Worm (Caenorhabditis elegans) whole organism, L4 larva: ENCODE results near the gene dph-1.
A peak's percentile ranks its signal among the peaks of the same experiment; 100 is the strongest.

Experiments used
- R02D3.7 ChIP-seq: fragments of 150-350 bp; sonication (generic microtip); optimal IDR thresholded peaks from 3 replicates; lab custom pipeline; 2014; ENCODE audit warnings: missing biosample characterization, missing genetic modification characterization
- Y105C5A.15 ChIP-seq: fragments of 200-800 bp; sonication (Bioruptor generic); IDR thresholded peaks from 2 replicates; pipeline ENCODE4 v1.3.6; 2022; ENCODE audit warnings: missing genetic modification characterization, missing compliant biosample characterization
- Y75B8A.6 ChIP-seq: fragments of 200-800 bp; sonication (Bioruptor generic); IDR thresholded peaks from 2 replicates; pipeline ENCODE4 v1.3.6; 2022; ENCODE audit warnings: missing genetic modification reagents, missing genetic modification characterization, missing compliant biosample characterization
- ZK337.2 ChIP-seq: fragments of 200-800 bp; sonication (Bioruptor generic); IDR thresholded peaks from 2 replicates; pipeline ENCODE4 v1.3.6; 2022; ENCODE audit warnings: missing genetic modification reagents, missing genetic modification characterization, missing compliant biosample characterization
- arid-1 ChIP-seq: fragments of 200-800 bp; sonication (Bioruptor generic); conservative IDR thresholded peaks from 2 replicates; pipeline ENCODE4 v1.3.6; 2022; ENCODE audit warnings: missing genetic modification reagents, missing genetic modification characterization, missing compliant biosample characterization
- ceh-20 ChIP-seq: fragments of 200-800 bp; sonication (Bioruptor generic); IDR thresholded peaks from 2 replicates; pipeline ENCODE4 v1.3.6; 2022; ENCODE audit warnings: missing genetic modification reagents, missing genetic modification characterization, missing compliant biosample characterization
- ceh-44 ChIP-seq: fragments of 200-800 bp; sonication (Bioruptor generic); IDR thresholded peaks from 2 replicates; pipeline ENCODE4 v1.3.6; 2022; ENCODE audit warnings: missing genetic modification reagents, missing genetic modification characterization, missing compliant biosample characterization
- ces-1 ChIP-seq: fragments of 150-350 bp; sonication (generic microtip); optimal IDR thresholded peaks from 4 replicates; lab custom pipeline; 2014; ENCODE audit warnings: missing biosample characterization, missing genetic modification reagents, missing genetic modification characterization
- cey-2 ChIP-seq: sonication (generic microtip); optimal IDR thresholded peaks from 3 replicates; lab custom pipeline; 2017; ENCODE audit warnings: missing genetic modification characterization, mild to moderate bottlenecking, missing compliant biosample characterization, antibody characterized with exemption, borderline replicate concordance; ENCODE audit not compliant: insufficient read depth
- daf-16 ChIP-seq, 3 experiments: sonication (generic microtip); optimal IDR thresholded peaks; 2 replicates each; lab custom pipeline; 2016 to 2017; ENCODE audit warnings: missing genetic modification characterization in 3 of 3, missing genetic modification reagents in 3 of 3, mild to moderate bottlenecking in 2 of 3, missing compliant biosample characterization in 2 of 3, missing biosample characterization in 1 of 3, moderate library complexity in 1 of 3
- daf-8 ChIP-seq: fragments of 200-800 bp; sonication (Bioruptor generic); IDR thresholded peaks from 2 replicates; pipeline ENCODE4 v1.3.6; 2022; ENCODE audit warnings: missing genetic modification characterization, missing compliant biosample characterization
- dmd-6 ChIP-seq: fragments of 200-800 bp; sonication (Bioruptor generic); IDR thresholded peaks from 2 replicates; pipeline ENCODE4 v1.3.6; 2022; ENCODE audit warnings: missing genetic modification reagents, missing genetic modification characterization, missing compliant biosample characterization
- dmd-8 ChIP-seq: fragments of 200-800 bp; sonication (Bioruptor generic); IDR thresholded peaks from 2 replicates; pipeline ENCODE4 v1.3.6; 2022; ENCODE audit warnings: missing genetic modification characterization, missing compliant biosample characterization
- dpl-1 ChIP-seq: fragments of 150-350 bp; optimal IDR thresholded peaks from 2 replicates; lab custom pipeline; 2014; ENCODE audit warnings: missing biosample characterization, missing genetic modification reagents, missing genetic modification characterization
- dve-1 ChIP-seq: sonication (generic microtip); optimal IDR thresholded peaks from 2 replicates; lab custom pipeline; 2017; ENCODE audit warnings: antibody characterized with exemption, mild to moderate bottlenecking, missing genetic modification characterization, missing compliant biosample characterization; ENCODE audit not compliant: insufficient read depth
- egl-27 ChIP-seq: sonication (generic microtip); optimal IDR thresholded peaks from 3 replicates; lab custom pipeline; 2017; ENCODE audit warnings: missing biosample characterization, missing genetic modification reagents, missing genetic modification characterization
- gei-8 ChIP-seq: fragments of 200-800 bp; sonication (Bioruptor generic); optimal IDR thresholded peaks from 2 replicates; lab custom pipeline; 2018; ENCODE audit warnings: mild to moderate bottlenecking, missing genetic modification characterization, missing compliant biosample characterization
- hlh-11 ChIP-seq: fragments of 200-800 bp; sonication (Bioruptor generic); optimal IDR thresholded peaks from 2 replicates; lab custom pipeline; 2018; ENCODE audit warnings: mild to moderate bottlenecking, missing genetic modification characterization, missing compliant biosample characterization
- jun-1 ChIP-seq: fragments of 150-350 bp; optimal IDR thresholded peaks from 2 replicates; lab custom pipeline; 2014; ENCODE audit warnings: missing biosample characterization, missing genetic modification reagents, missing genetic modification characterization
- lin-13 ChIP-seq: fragments of 150-350 bp; optimal IDR thresholded peaks from 2 replicates; lab custom pipeline; 2014; ENCODE audit warnings: missing biosample characterization, missing genetic modification reagents, missing genetic modification characterization
- lir-3 ChIP-seq: sonication (generic microtip); optimal IDR thresholded peaks from 2 replicates; lab custom pipeline; 2016; ENCODE audit warnings: mild to moderate bottlenecking, missing genetic modification characterization, missing compliant biosample characterization
- madf-5 ChIP-seq, 2 experiments: fragments of 200-800 bp; sonication (Bioruptor generic); IDR thresholded peaks; 2 replicates each; pipeline ENCODE4 v1.3.6; 2022; ENCODE audit warnings: missing compliant biosample characterization in 2 of 2, missing genetic modification characterization in 2 of 2
- mes-2 ChIP-seq: sonication (generic microtip); optimal IDR thresholded peaks from 2 replicates; lab custom pipeline; 2016; ENCODE audit warnings: missing genotype, mild to moderate bottlenecking, missing genetic modification characterization, missing compliant biosample characterization; ENCODE audit not compliant: poor library complexity, severe bottlenecking
- mxl-2 ChIP-seq: fragments of 200-800 bp; sonication (Bioruptor generic); conservative IDR thresholded peaks from 2 replicates; pipeline ENCODE4 v1.3.6; 2022; ENCODE audit warnings: missing genetic modification reagents, missing genetic modification characterization, missing compliant biosample characterization
- nhr-102 ChIP-seq: sonication (generic microtip); optimal IDR thresholded peaks from 2 replicates; lab custom pipeline; 2016; ENCODE audit warnings: mild to moderate bottlenecking, missing genetic modification characterization, moderate library complexity, missing compliant biosample characterization
- nhr-28 ChIP-seq: fragments of 150-350 bp; optimal IDR thresholded peaks from 2 replicates; lab custom pipeline; 2014; ENCODE audit warnings: missing biosample characterization, missing genetic modification characterization
- nhr-48 ChIP-seq: sonication (generic microtip); optimal IDR thresholded peaks from 2 replicates; lab custom pipeline; 2016; ENCODE audit warnings: mild to moderate bottlenecking, missing genetic modification characterization, missing compliant biosample characterization
- nhr-77 ChIP-seq: fragments of 150-350 bp; optimal IDR thresholded peaks from 2 replicates; lab custom pipeline; 2014; ENCODE audit warnings: missing biosample characterization, missing genetic modification characterization
- php-3 ChIP-seq: fragments of 200-800 bp; sonication (Bioruptor generic); IDR thresholded peaks from 2 replicates; pipeline ENCODE4 v1.3.6; 2022; ENCODE audit warnings: missing genetic modification reagents, missing genetic modification characterization, missing compliant biosample characterization
- saeg-2 ChIP-seq: fragments of 200-800 bp; sonication (Bioruptor generic); IDR thresholded peaks from 2 replicates; pipeline ENCODE4 v1.3.6; 2022; ENCODE audit warnings: missing genetic modification reagents, missing genetic modification characterization, missing compliant biosample characterization
- sdz-12 ChIP-seq: fragments of 200-800 bp; sonication (Bioruptor generic); optimal IDR thresholded peaks from 2 replicates; lab custom pipeline; 2018; ENCODE audit warnings: mild to moderate bottlenecking, missing genetic modification characterization, missing compliant biosample characterization
- set-16 ChIP-seq: fragments of 200-800 bp; sonication (Bioruptor generic); IDR thresholded peaks from 2 replicates; pipeline ENCODE4 v1.3.6; 2022; ENCODE audit warnings: missing genetic modification reagents, missing genetic modification characterization, missing compliant biosample characterization
- skn-1 ChIP-seq: fragments of 150-350 bp; optimal IDR thresholded peaks from 2 replicates; lab custom pipeline; 2014; ENCODE audit warnings: missing biosample characterization, missing genetic modification characterization
- spr-1 ChIP-seq: sonication (generic microtip); optimal IDR thresholded peaks from 2 replicates; lab custom pipeline; 2016; ENCODE audit warnings: mild to moderate bottlenecking, missing genetic modification characterization, missing compliant biosample characterization
- unc-62 ChIP-seq, 3 experiments: fragments of 150-350 bp in 1 of 3; sonication (generic microtip); optimal IDR thresholded peaks in 2 of 3; peaks in 1 of 3; 1 replicate in 1 of 3; 2 replicates in 2 of 3; lab custom pipeline; 2014 to 2017; ENCODE audit warnings: missing biosample characterization in 3 of 3, missing genetic modification characterization in 3 of 3, missing genetic modification reagents in 3 of 3, missing genotype in 1 of 3
- zag-1 ChIP-seq: fragments of 150-350 bp; optimal IDR thresholded peaks from 2 replicates; lab custom pipeline; 2014; ENCODE audit warnings: missing biosample characterization, missing genetic modification characterization
- zfp-2 ChIP-seq: sonication (generic microtip); optimal IDR thresholded peaks from 2 replicates; lab custom pipeline; 2016; ENCODE audit warnings: mild to moderate bottlenecking, missing genetic modification characterization, missing compliant biosample characterization
- zip-11 ChIP-seq: fragments of 200-800 bp; sonication (Bioruptor generic); IDR thresholded peaks from 2 replicates; pipeline ENCODE4 v1.3.6; 2022; ENCODE audit warnings: missing genetic modification characterization, missing compliant biosample characterization

dph-1 gene

ce11 chrIII:3701411-3702310 lies 5.0 kb upstream of the dph-1 start, which contains the start of the genes pdi-1 and C14B1.2 (continued):
- TF ChIP-seq ZK337.2: no peak
- TF ChIP-seq dmd-8 (GFP tag; lab: Robert Waterston, UW): no peak
- no peak for TF ChIP-seq daf-8
- TF ChIP-seq dpl-1 (GFP tag; lab: Kevin White, UChicago): peak; percentile 56
- no peak for TF ChIP-seq php-3
- no peak for TF ChIP-seq ces-1 (GFP tag; lab: Kevin White, UChicago)
- TF ChIP-seq skn-1: no peak
- TF ChIP-seq cey-2 (tag; lab: Kevin White, UChicago): no peak
- peak; percentile 28 for TF ChIP-seq spr-1 (tag; lab: Kevin White, UChicago)
- peak; percentile 35 for TF ChIP-seq mes-2 (tag; lab: Kevin White, UChicago)
- no peak for TF ChIP-seq gei-8 (GFP tag; lab: Kevin White, UChicago)
- no peak for TF ChIP-seq ceh-44
- TF ChIP-seq daf-16 (GFP tag; optimal IDR thresholded peaks at IDR 0.05; lab: Kevin White, UChicago): no peak
- TF ChIP-seq daf-16 (tag; optimal IDR thresholded peaks at IDR 0.05; lab: Kevin White, UChicago): peak; percentile 2
- no peak for TF ChIP-seq egl-27
- no peak for TF ChIP-seq madf-5 (GFP tag; IDR thresholded peaks at IDR 0.05; lab: Robert Waterston, UW)
- peak; percentile 74 for TF ChIP-seq dmd-6 (GFP tag; lab: Robert Waterston, UW)
- peak; percentile 35 for TF ChIP-seq nhr-77 (tag; lab: Kevin White, UChicago)
- TF ChIP-seq sdz-12 (GFP tag; lab: Kevin White, UChicago): no peak
- peak; percentile 87 for TF ChIP-seq dve-1 (tag; lab: Kevin White, UChicago)
- TF ChIP-seq lin-13 (GFP tag; lab: Kevin White, UChicago): peak; percentile 59
- peak; percentile 55 for TF ChIP-seq nhr-28 (tag; lab: Kevin White, UChicago)
- TF ChIP-seq saeg-2 (GFP tag; lab: Robert Waterston, UW): no peak
- TF ChIP-seq unc-62 (GFP tag; optimal IDR thresholded peaks at IDR 0.05 in 1 of 2; lab: Kevin White, UChicago): no peak
- TF ChIP-seq unc-62 (tag; optimal IDR thresholded peaks at IDR 0.05; lab: Kevin White, UChicago): no peak
- TF ChIP-seq jun-1 (tag; lab: Kevin White, UChicago): no peak
- TF ChIP-seq zip-11 (GFP tag; lab: Robert Waterston, UW): no peak
- no peak for TF ChIP-seq R02D3.7
- peak; percentile 4; the same call in 1 of the 2 replicates for TF ChIP-seq set-16
- no peak for TF ChIP-seq lir-3 (tag; lab: Kevin White, UChicago)
- TF ChIP-seq zag-1 (tag; lab: Kevin White, UChicago): no peak
- 0 out of 2 replicates have a peak, but pooled peaks have one; percentile 22 for TF ChIP-seq ceh-20 (GFP tag; lab: Robert Waterston, UW)
- peak; percentile 51; the same call in 1 of the 2 replicates for TF ChIP-seq arid-1 (GFP tag; lab: Robert Waterston, UW)
- TF ChIP-seq mxl-2 (GFP tag; lab: Robert Waterston, UW): no peak
- peak; percentile 10 for TF ChIP-seq nhr-102
- TF ChIP-seq Y75B8A.6 (GFP tag; lab: Robert Waterston, UW): 0 out of 2 replicates have a peak, but pooled peaks have one; percentile 37
- TF ChIP-seq Y105C5A.15 (GFP tag; lab: Robert Waterston, UW): no peak
- peak; percentile 54 for TF ChIP-seq nhr-48 (tag; lab: Kevin White, UChicago)
- TF ChIP-seq hlh-11: peak; percentile 82
- no peak for TF ChIP-seq zfp-2
